Fruit fly (Drosophila melanogaster): ENCODE data around the gene CG42680.

CG42680 gene

dm6 chr2L:14619602-14620001 lies 31.6 kb upstream of the CG42680 start (continued):
- TF ChIP-seq eve (GFP tag; optimal IDR thresholded peaks at IDR 0.05) = no peak
- no peak for TF ChIP-seq CG12236 (GFP tag; optimal IDR thresholded peaks at IDR 0.05)
- TF ChIP-seq pnt (GFP tag; optimal IDR thresholded peaks at IDR 0.05) = peak; percentile 16
- no peak for TF ChIP-seq CG2116 (GFP tag; optimal IDR thresholded peaks at IDR 0.05)
- no peak for TF ChIP-seq Mes4 (GFP tag; optimal IDR thresholded peaks at IDR 0.05)
- no peak for TF ChIP-seq CkIIα-i1 (GFP tag; IDR thresholded peaks at IDR 0.05)
- no peak for TF ChIP-seq CG17829 (tag; optimal IDR thresholded peaks at IDR 0.05)
- TF ChIP-seq Ets65A (GFP tag) = no peak
- no peak for TF ChIP-seq CG11560 (tag; IDR thresholded peaks at IDR 0.05)
- TF ChIP-seq crc (GFP tag; optimal IDR thresholded peaks at IDR 0.05) = no peak
- TF ChIP-seq ro (GFP tag; IDR thresholded peaks at IDR 0.05) = no peak
- TF ChIP-seq CG11723 (GFP tag; optimal IDR thresholded peaks at IDR 0.05) = no peak
- peak; percentile 14 for TF ChIP-seq Blimp-1 (GFP tag; optimal IDR thresholded peaks at IDR 0.05)
- TF ChIP-seq CG14441 (GFP tag; IDR thresholded peaks at IDR 0.05) = peak; percentile 57; the same call in 1 of the 2 replicates
- no peak for TF ChIP-seq CG9876 (GFP tag; optimal IDR thresholded peaks at IDR 0.05)
- TF ChIP-seq Sry-δ (GFP tag; optimal IDR thresholded peaks at IDR 0.05) = no peak
- TF ChIP-seq NfI (GFP tag; optimal IDR thresholded peaks at IDR 0.05) = peak; percentile 26
- TF ChIP-seq gem (tag; optimal IDR thresholded peaks at IDR 0.05) = peak; percentile 47
- TF ChIP-seq psq (GFP tag; optimal IDR thresholded peaks at IDR 0.05) = no peak
- TF ChIP-seq CG3838 (GFP tag; optimal IDR thresholded peaks at IDR 0.05) = no peak
- TF ChIP-seq CG6791 (GFP tag; IDR thresholded peaks at IDR 0.05; ENCODE audit: partially characterized antibody) = no peak
- no peak for TF ChIP-seq prd (optimal IDR thresholded peaks at IDR 0.05)
- peak; percentile 57; the same call in 2 of the 3 replicates for TF ChIP-seq prd (GFP tag; IDR thresholded peaks at IDR 0.05)
- TF ChIP-seq tin (GFP tag; optimal IDR thresholded peaks at IDR 0.05) = no peak
- TF ChIP-seq Meics (GFP tag; optimal IDR thresholded peaks at IDR 0.05) = peak; percentile 34
- TF ChIP-seq Hmx (GFP tag; optimal IDR thresholded peaks at IDR 0.05) = no peak
- TF ChIP-seq Bgb (GFP tag; IDR thresholded peaks at IDR 0.05; ENCODE audit: partially characterized antibody) = no peak
- TF ChIP-seq CG30403 (GFP tag; optimal IDR thresholded peaks at IDR 0.05) = peak; percentile 47
- peak; percentile 28; the same call in 1 of the 2 replicates for TF ChIP-seq E2f2 (GFP tag; IDR thresholded peaks at IDR 0.05)
- TF ChIP-seq CG7987 (GFP tag; optimal IDR thresholded peaks at IDR 0.05) = no peak
- no peak for TF ChIP-seq CG4360 (GFP tag; IDR thresholded peaks at IDR 0.05)
- peak; percentile 63; the same call in 1 of the 2 replicates for TF ChIP-seq CG32532 (GFP tag; IDR thresholded peaks at IDR 0.05)
- no peak for TF ChIP-seq CG9727 (GFP tag; optimal IDR thresholded peaks at IDR 0.05)
- peak in 1 of 2 experiments; percentile 18 for TF ChIP-seq bsh (GFP tag; optimal IDR thresholded peaks at IDR 0.05)
- no peak for TF ChIP-seq ac (GFP tag; optimal IDR thresholded peaks at IDR 0.05)
- no peak for TF ChIP-seq Hr3 (GFP tag; optimal IDR thresholded peaks at IDR 0.05)
- no peak for TF ChIP-seq CG34376 (GFP tag; optimal IDR thresholded peaks at IDR 0.05)
- TF ChIP-seq Optix (GFP tag; IDR thresholded peaks at IDR 0.05) = no peak
- TF ChIP-seq Drgx (GFP tag; IDR thresholded peaks at IDR 0.05) = peak; percentile 86
- no peak for TF ChIP-seq Usf (GFP tag; optimal IDR thresholded peaks at IDR 0.05)
- TF ChIP-seq CG17186 (GFP tag; optimal IDR thresholded peaks at IDR 0.05) = no peak
- no peak for TF ChIP-seq Dfd (GFP tag; optimal IDR thresholded peaks at IDR 0.05)
- no peak for TF ChIP-seq Side (GFP tag; optimal IDR thresholded peaks at IDR 0.05)
- no peak for TF ChIP-seq CG6175 (GFP tag; IDR thresholded peaks at IDR 0.05)
- no peak for TF ChIP-seq maf-S (GFP tag; optimal IDR thresholded peaks at IDR 0.05)
- no peak for TF ChIP-seq CG15073 (GFP tag; optimal IDR thresholded peaks at IDR 0.05)
- no peak for TF ChIP-seq CG16863 (GFP tag; optimal IDR thresholded peaks at IDR 0.05)
- no peak for TF ChIP-seq twi (tag; optimal IDR thresholded peaks at IDR 0.05)
- peak; percentile 10 for TF ChIP-seq Max (GFP tag; optimal IDR thresholded peaks at IDR 0.05)
- TF ChIP-seq nmo (GFP tag; optimal IDR thresholded peaks at IDR 0.05) = no peak
- peak; percentile 26 for TF ChIP-seq Dip3 (GFP tag; optimal IDR thresholded peaks at IDR 0.05)
- no peak for TF ChIP-seq fd96Cb (tag; optimal IDR thresholded peaks at IDR 0.05)
